Fruit fly (Drosophila melanogaster): Measurements from ENCODE around the gene Acbp2.
A peak's percentile ranks its signal among the peaks of the same experiment; 100 is the strongest.

The Acbp2 gene

dm6 chr3L:7115944-7116343 lies 15.7 kb upstream of the Acbp2 start:
- 0 out of 4 replicates have a peak, but pooled peaks have one; percentile 48 for TF ChIP-seq chinmo (GFP tag; IDR thresholded peaks at IDR 0.05; ENCODE audit: partially characterized antibody)
- TF ChIP-seq emc (GFP tag; optimal IDR thresholded peaks at IDR 0.05): no peak
- TF ChIP-seq CG14050 (GFP tag; IDR thresholded peaks at IDR 0.05): no peak
- TF ChIP-seq CG10543 (GFP tag; optimal IDR thresholded peaks at IDR 0.05): peak; percentile 5
- TF ChIP-seq CG12391 (tag; optimal IDR thresholded peaks at IDR 0.05): no peak
- TF ChIP-seq CG13624 (GFP tag; optimal IDR thresholded peaks at IDR 0.05): peak; percentile 64
- TF ChIP-seq vvl (GFP tag; IDR thresholded peaks at IDR 0.05): 0 out of 2 replicates have a peak, but pooled peaks have one; percentile 39
- no peak for TF ChIP-seq CG11456 (GFP tag; IDR thresholded peaks at IDR 0.05)
- TF ChIP-seq phol (tag; optimal IDR thresholded peaks at IDR 0.05): no peak
- peak; percentile 94 for TF ChIP-seq sd (tag; optimal IDR thresholded peaks at IDR 0.05)
- peak; percentile 62 for TF ChIP-seq B-H2 (GFP tag; optimal IDR thresholded peaks at IDR 0.05)
- TF ChIP-seq NC2α (GFP tag; optimal IDR thresholded peaks at IDR 0.05): no peak
- TF ChIP-seq MBD-R2 (GFP tag; IDR thresholded peaks at IDR 0.05): 0 out of 2 replicates have a peak, but pooled peaks have one; percentile 7
- peak; percentile 79 for TF ChIP-seq gro (GFP tag; optimal IDR thresholded peaks at IDR 0.05)
- peak; percentile 48 for TF ChIP-seq CG13894 (tag; optimal IDR thresholded peaks at IDR 0.05)

- TF ChIP-seq Ssrp (tag; optimal IDR thresholded peaks at IDR 0.05) (no peak), B-H2 (GFP tag; optimal IDR thresholded peaks at IDR 0.05) (no peak), Ets65A (GFP tag) (peak; percentile 91), tgo (GFP tag; IDR thresholded peaks at IDR 0.05) (no peak), en (GFP tag; optimal IDR thresholded peaks at IDR 0.05) (no peak), Dfd (GFP tag; optimal IDR thresholded peaks at IDR 0.05) (no peak), Six4 (GFP tag; optimal IDR thresholded peaks at IDR 0.05) (no peak)
These were observed 9.5 kb upstream of the Acbp2 start for dm6 chr3L:7122136-7122535.

dm6 chr3L:7125289-7125955 lies 6.2 kb upstream of the Acbp2 start, which contains the start of the genes msl-3 and BBS1:
Gene msl-3, minus strand, starts transcription at chr3L:7125533.
Gene BBS1, plus strand, starts transcription at chr3L:7125905.
- TF ChIP-seq Bgb (GFP tag; IDR thresholded peaks at IDR 0.05; ENCODE audit: partially characterized antibody) (peak; percentile 66; the same call in 1 of the 2 replicates), CHES-1-like (GFP tag; optimal IDR thresholded peaks at IDR 0.05) (peak; percentile 42), vvl (GFP tag; IDR thresholded peaks at IDR 0.05) (no peak), CG2120 (GFP tag; optimal IDR thresholded peaks at IDR 0.05) (no peak), sens (GFP tag) (peak; percentile 73), CG13287 (GFP tag; IDR thresholded peaks at IDR 0.05; ENCODE audit: partially characterized antibody) (peak; percentile 82), HLHmδ (GFP tag; optimal IDR thresholded peaks at IDR 0.05) (no peak), CG8089 (GFP tag; optimal IDR thresholded peaks at IDR 0.05) (no peak), CG30020 (tag; optimal IDR thresholded peaks at IDR 0.05) (no peak), NFAT (GFP tag; IDR thresholded peaks at IDR 0.05) (no peak), cwo (GFP tag; optimal IDR thresholded peaks at IDR 0.05) (no peak), Dref (GFP tag; IDR thresholded peaks at IDR 0.05) (peak; percentile 96), BEAF-32 (GFP tag; optimal IDR thresholded peaks at IDR 0.05) (peak; percentile 71), CG6765 (GFP tag; optimal IDR thresholded peaks at IDR 0.05) (no peak), CG14965 (GFP tag; optimal IDR thresholded peaks at IDR 0.05; ENCODE audit: borderline replicate concordance) (no peak), Sry-δ (GFP tag; optimal IDR thresholded peaks at IDR 0.05) (peak; percentile 97), MBD-R2 (GFP tag; IDR thresholded peaks at IDR 0.05) (peak; percentile 69), CG13123 (GFP tag; optimal IDR thresholded peaks at IDR 0.05) (no peak), CG3726 (GFP tag; IDR thresholded peaks at IDR 0.05) (no peak), CG16863 (GFP tag; optimal IDR thresholded peaks at IDR 0.05) (no peak), CG4360 (GFP tag; IDR thresholded peaks at IDR 0.05) (no peak), CG17361 (GFP tag; IDR thresholded peaks at IDR 0.05) (no peak), CG31441 (GFP tag; IDR thresholded peaks at IDR 0.05) (no peak), CG5245 (GFP tag; optimal IDR thresholded peaks at IDR 0.05) (no peak), sens-2 (GFP tag; IDR thresholded peaks at IDR 0.05) (no peak), ase (GFP tag; IDR thresholded peaks at IDR 0.05) (no peak), CG4730 (GFP tag; IDR thresholded peaks at IDR 0.05) (no peak), zen (tag; optimal IDR thresholded peaks at IDR 0.05) (peak; percentile 28), Gsc (GFP tag; IDR thresholded peaks at IDR 0.05) (no peak)
